Worm (Caenorhabditis elegans) whole organism, L3 larva: Measurements from ENCODE around the gene R12B2.7.

Experiments
- ceh-9 ChIP-seq: sonication (generic microtip); optimal IDR thresholded peaks from 2 replicates; lab custom pipeline; 2018; ENCODE audit warnings: missing biosample characterization, missing genetic modification characterization
- egl-27 ChIP-seq: sonication (generic microtip); optimal IDR thresholded peaks from 4 replicates; lab custom pipeline; 2017; ENCODE audit warnings: missing biosample characterization, missing genetic modification reagents, missing genetic modification characterization
- jun-1 ChIP-seq: fragments of 150-350 bp; optimal IDR thresholded peaks from 2 replicates; lab custom pipeline; 2014; ENCODE audit warnings: missing biosample characterization, missing genetic modification reagents, missing genetic modification characterization
- lin-39 ChIP-seq: fragments of 150-350 bp; optimal IDR thresholded peaks from 2 replicates; lab custom pipeline; 2018; ENCODE audit warnings: missing biosample characterization, missing genetic modification reagents, missing genetic modification characterization
- nhr-11 ChIP-seq: fragments of 150-350 bp; optimal IDR thresholded peaks from 2 replicates; lab custom pipeline; 2014; ENCODE audit warnings: missing biosample characterization, missing genetic modification characterization
- nhr-25 ChIP-seq: sonication (generic microtip); optimal IDR thresholded peaks from 2 replicates; lab custom pipeline; 2017; ENCODE audit warnings: missing biosample characterization, missing genetic modification characterization
- skn-1 ChIP-seq: fragments of 150-350 bp; optimal IDR thresholded peaks from 2 replicates; lab custom pipeline; 2014; ENCODE audit warnings: missing biosample characterization, missing genetic modification characterization
- snpc-4 ChIP-seq: fragments of 150-350 bp; optimal IDR thresholded peaks from 2 replicates; lab custom pipeline; 2014; ENCODE audit warnings: missing biosample characterization, missing genetic modification characterization
- tbx-2 ChIP-seq: sonication (generic microtip); optimal IDR thresholded peaks from 2 replicates; lab custom pipeline; 2016; ENCODE audit warnings: mild to moderate bottlenecking, missing genetic modification characterization, missing compliant biosample characterization
- unc-39 ChIP-seq: sonication (generic microtip); optimal IDR thresholded peaks from 4 replicates; lab custom pipeline; 2017; ENCODE audit warnings: missing biosample characterization, missing genetic modification characterization
- unc-62 ChIP-seq: fragments of 150-350 bp; sonication (generic microtip); optimal IDR thresholded peaks from 4 replicates; lab custom pipeline; 2014; ENCODE audit warnings: missing biosample characterization, missing genetic modification reagents, missing genetic modification characterization
- ztf-11 ChIP-seq: fragments of 150-350 bp; optimal IDR thresholded peaks from 2 replicates; lab custom pipeline; 2014; ENCODE audit warnings: missing biosample characterization, missing genetic modification characterization

DNA sequence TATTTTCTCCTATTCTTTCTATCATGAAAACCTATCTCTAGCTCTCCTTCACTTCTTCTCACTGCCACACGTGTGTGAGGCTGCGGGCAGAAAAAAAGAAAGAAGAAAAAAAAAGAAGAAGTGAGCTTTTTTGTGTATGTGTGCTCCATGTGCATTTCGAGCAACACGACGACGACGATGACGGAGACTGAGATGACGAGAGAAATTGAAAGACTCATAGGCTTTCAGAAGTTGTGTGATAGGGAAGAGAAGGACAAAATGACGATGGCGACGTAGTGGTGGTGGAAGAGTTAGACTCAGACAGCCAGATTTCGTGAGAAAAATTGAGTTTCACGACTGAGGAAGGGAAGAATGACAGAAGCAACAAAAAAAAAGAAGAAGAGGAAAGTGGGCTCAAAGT lies 30.6 kb downstream of the R12B2.7 start:
- TF ChIP-seq nhr-25 (no peak), skn-1 (peak; percentile 12), snpc-4 (tag; lab: Kevin White, UChicago) (peak; percentile 2), unc-39 (no peak), ztf-11 (no peak), lin-39 (peak; percentile 74), nhr-11 (peak; percentile 56), unc-62 (peak; percentile 35), jun-1 (no peak), egl-27 (tag; lab: Kevin White, UChicago) (no peak), tbx-2 (tag; lab: Kevin White, UChicago) (no peak), ceh-9 (tag; lab: Kevin White, UChicago) (no peak)
